Fruit fly (Drosophila melanogaster) whole organism, embryonic: ENCODE measurements around the gene Blos4.

Experiments used
- Adf1 ChIP-seq: fragments of 200-800 bp; sonication (Bioruptor generic); IDR thresholded peaks from 2 replicates; pipeline ENCODE4 v1.3.6; 2022; ENCODE audit warnings: missing biosample characterization, missing genetic modification characterization
- Blimp-1 ChIP-seq: fragments of 200-800 bp; sonication (Bioruptor generic); optimal IDR thresholded peaks from 3 replicates; lab custom pipeline; 2018; ENCODE audit warnings: missing biosample characterization, missing genetic modification characterization, mild to moderate bottlenecking, moderate library complexity, missing genetic modification reagents
- CG1024 ChIP-seq: fragments of 200-800 bp; sonication (Bioruptor generic); IDR thresholded peaks from 2 replicates; pipeline ENCODE4 v1.3.6; 2022; ENCODE audit warnings: missing biosample characterization, missing genetic modification characterization
- CG10267 ChIP-seq: fragments of 200-800 bp; sonication (Bioruptor generic); optimal IDR thresholded peaks from 2 replicates; lab custom pipeline; 2018; ENCODE audit warnings: missing biosample characterization, mild to moderate bottlenecking, missing genetic modification characterization, moderate library complexity
- CG10321 ChIP-seq: fragments of 200-800 bp; sonication (Bioruptor generic); IDR thresholded peaks from 2 replicates; pipeline ENCODE4 v1.3.6; 2022; ENCODE audit warnings: missing biosample characterization, missing genetic modification characterization
- CG10366 ChIP-seq: fragments of 200-800 bp; sonication (Bioruptor generic); IDR thresholded peaks from 2 replicates; pipeline ENCODE4 v1.3.6; 2022; ENCODE audit warnings: missing biosample characterization, missing genetic modification characterization
- CG10565 ChIP-seq: fragments of 200-800 bp; sonication (Bioruptor generic); optimal IDR thresholded peaks from 3 replicates; lab custom pipeline; 2016; ENCODE audit warnings: missing biosample characterization, mild to moderate bottlenecking, missing genetic modification characterization
- CG12155 ChIP-seq: fragments of 200-800 bp; sonication (Bioruptor generic); optimal IDR thresholded peaks from 3 replicates; lab custom pipeline; 2016; ENCODE audit warnings: missing biosample characterization, missing genetic modification characterization
- CG12942 ChIP-seq: fragments of 200-800 bp; sonication (Bioruptor generic); optimal IDR thresholded peaks from 3 replicates; lab custom pipeline; 2016; ENCODE audit warnings: missing biosample characterization, missing genetic modification characterization
- CG14441 ChIP-seq: fragments of 200-800 bp; sonication (Bioruptor generic); IDR thresholded peaks from 2 replicates; pipeline ENCODE4 v1.3.6; 2022; ENCODE audit warnings: missing biosample characterization, missing genetic modification characterization
- CG16813 ChIP-seq: fragments of 200-800 bp; sonication (Bioruptor generic); IDR thresholded peaks from 3 replicates; pipeline ENCODE4 v1.3.6; 2022; ENCODE audit warnings: missing biosample characterization, missing genetic modification characterization; ENCODE audit not compliant: partially characterized antibody
- CG17328 ChIP-seq: fragments of 200-800 bp; sonication (Bioruptor generic); IDR thresholded peaks from 2 replicates; pipeline ENCODE4 v1.3.6; 2022; ENCODE audit warnings: missing biosample characterization, missing genetic modification characterization
- CG17385 ChIP-seq: fragments of 200-800 bp; sonication (Bioruptor generic); optimal IDR thresholded peaks from 3 replicates; lab custom pipeline; 2018; ENCODE audit warnings: missing biosample characterization, mild to moderate bottlenecking, missing genetic modification characterization
- CG18599 ChIP-seq: fragments of 200-800 bp; sonication (Bioruptor generic); optimal IDR thresholded peaks from 3 replicates; lab custom pipeline; 2017; ENCODE audit warnings: missing biosample characterization, missing genetic modification characterization, mild to moderate bottlenecking, moderate library complexity, missing genetic modification reagents
- CG18619 ChIP-seq: fragments of 200-800 bp; sonication (Bioruptor generic); optimal IDR thresholded peaks from 3 replicates; lab custom pipeline; 2017; ENCODE audit warnings: missing biosample characterization, mild to moderate bottlenecking, missing genetic modification characterization
- CG2129 ChIP-seq: fragments of 200-800 bp; sonication (Bioruptor generic); IDR thresholded peaks from 2 replicates; pipeline ENCODE4 v1.3.6; 2022; ENCODE audit warnings: missing biosample characterization, missing genetic modification characterization; ENCODE audit not compliant: partially characterized antibody
- CG2875 ChIP-seq: fragments of 200-800 bp; sonication (Bioruptor generic); optimal IDR thresholded peaks from 2 replicates; lab custom pipeline; 2017; ENCODE audit warnings: missing biosample characterization, mild to moderate bottlenecking, missing genetic modification characterization, missing genetic modification reagents
- CG30431 ChIP-seq: fragments of 200-800 bp; sonication (Bioruptor generic); optimal IDR thresholded peaks from 2 replicates; lab custom pipeline; 2017; ENCODE audit warnings: missing biosample characterization, missing genetic modification characterization
- CG32767 ChIP-seq: fragments of 200-800 bp; sonication (Bioruptor generic); IDR thresholded peaks from 2 replicates; pipeline ENCODE4 v1.3.6; 2022; ENCODE audit warnings: missing biosample characterization, missing genetic modification characterization
- CG34422 ChIP-seq: fragments of 200-800 bp; sonication (Bioruptor generic); IDR thresholded peaks from 3 replicates; pipeline ENCODE4 v1.3.6; 2022; ENCODE audit warnings: missing biosample characterization, missing genetic modification characterization
- CG3995 ChIP-seq: fragments of 200-800 bp; sonication (Bioruptor generic); optimal IDR thresholded peaks from 3 replicates; lab custom pipeline; 2016; ENCODE audit warnings: missing biosample characterization, missing genetic modification characterization
- CG6175 ChIP-seq: fragments of 200-800 bp; sonication (Bioruptor generic); IDR thresholded peaks from 3 replicates; pipeline ENCODE4 v1.3.6; 2022; ENCODE audit warnings: missing biosample characterization, missing genetic modification characterization
- CG6854 ChIP-seq: fragments of 200-800 bp; sonication (Bioruptor generic); optimal IDR thresholded peaks from 3 replicates; lab custom pipeline; 2017; ENCODE audit warnings: missing biosample characterization, mild to moderate bottlenecking, missing genetic modification characterization
- CG8281 ChIP-seq: fragments of 200-800 bp; sonication (Bioruptor generic); optimal IDR thresholded peaks from 2 replicates; lab custom pipeline; 2018; ENCODE audit warnings: missing biosample characterization, mild to moderate bottlenecking, missing genetic modification characterization, moderate library complexity
- Hsf ChIP-seq: fragments of 200-800 bp; sonication (Bioruptor generic); optimal IDR thresholded peaks from 3 replicates; lab custom pipeline; 2016; ENCODE audit warnings: missing biosample characterization, missing genetic modification characterization
- Lpt ChIP-seq: fragments of >200 bp; optimal IDR thresholded peaks from 2 replicates; lab custom pipeline; 2018; ENCODE audit warnings: missing biosample characterization, missing genetic modification characterization
- Med ChIP-seq: fragments of 200-800 bp; sonication (Bioruptor generic); peaks from one replicate; lab custom pipeline; 2016; ENCODE audit warnings: missing biosample characterization, missing genetic modification characterization, mild to moderate bottlenecking, inconsistent platforms, moderate library complexity
- NC2α ChIP-seq: fragments of 200-800 bp; sonication (Bioruptor generic); optimal IDR thresholded peaks from 2 replicates; lab custom pipeline; 2016; ENCODE audit warnings: missing biosample characterization, missing genetic modification characterization
- NFAT ChIP-seq: fragments of 200-800 bp; sonication (Bioruptor generic); IDR thresholded peaks from 2 replicates; pipeline ENCODE4 v1.3.6; 2022; ENCODE audit warnings: missing biosample characterization, missing genetic modification characterization
- Nf-YB ChIP-seq: fragments of 200-800 bp; sonication (Bioruptor generic); optimal IDR thresholded peaks from 3 replicates; lab custom pipeline; 2019; ENCODE audit warnings: missing biosample characterization, mild to moderate bottlenecking, missing genetic modification characterization, moderate library complexity
- Pdp1 ChIP-seq, 2 experiments: fragments of 200-800 bp; sonication (Bioruptor generic); optimal IDR thresholded peaks; 3 replicates each; lab custom pipeline; 2016; ENCODE audit warnings: missing biosample characterization in 2 of 2, missing genetic modification characterization in 2 of 2, mild to moderate bottlenecking in 1 of 2, moderate library complexity in 1 of 2
- Rx ChIP-seq: fragments of 200-800 bp; sonication (Bioruptor generic); IDR thresholded peaks from 2 replicates; pipeline ENCODE4 v1.3.6; 2022; ENCODE audit warnings: missing biosample characterization, missing genetic modification characterization
- az2 ChIP-seq: fragments of 200-800 bp; sonication (Bioruptor generic); optimal IDR thresholded peaks from 3 replicates; lab custom pipeline; 2016; ENCODE audit warnings: missing biosample characterization, missing genetic modification characterization
- bsh ChIP-seq, 2 experiments: fragments of 200-800 bp; sonication (Bioruptor generic); optimal IDR thresholded peaks; 2 replicates each; lab custom pipeline; 2017 to 2018; ENCODE audit warnings: mild to moderate bottlenecking in 2 of 2, missing biosample characterization in 2 of 2, missing genetic modification characterization in 2 of 2, moderate library complexity in 1 of 2
- dan ChIP-seq: fragments of 200-800 bp; sonication (Bioruptor generic); IDR thresholded peaks from 2 replicates; pipeline ENCODE4 v1.3.6; 2022; ENCODE audit warnings: missing biosample characterization, missing genetic modification characterization
- dmrt99B ChIP-seq: fragments of 200-800 bp; sonication (Bioruptor generic); optimal IDR thresholded peaks from 2 replicates; lab custom pipeline; 2018; ENCODE audit warnings: missing biosample characterization, mild to moderate bottlenecking, missing genetic modification characterization, moderate library complexity
- eve ChIP-seq, 2 experiments: fragments of >200 bp; optimal IDR thresholded peaks; 2 replicates each; lab custom pipeline; 2017; ENCODE audit warnings: missing biosample characterization in 2 of 2, missing genetic modification characterization in 2 of 2
- fd64A ChIP-seq: fragments of 200-800 bp; sonication (Bioruptor generic); optimal IDR thresholded peaks from 3 replicates; lab custom pipeline; 2018; ENCODE audit warnings: missing biosample characterization, mild to moderate bottlenecking, missing genetic modification characterization
- fru ChIP-seq: fragments of >200 bp; optimal IDR thresholded peaks from 2 replicates; lab custom pipeline; 2017
- gce ChIP-seq: fragments of 200-800 bp; sonication (Bioruptor generic); IDR thresholded peaks from 3 replicates; pipeline ENCODE4 v1.3.6; 2022; ENCODE audit warnings: missing biosample characterization, missing genetic modification characterization
- grau ChIP-seq: fragments of 200-800 bp; optimal IDR thresholded peaks from 3 replicates; lab custom pipeline; 2019; ENCODE audit warnings: missing biosample characterization, mild to moderate bottlenecking, missing genetic modification characterization, moderate library complexity
- ind ChIP-seq: fragments of 200-800 bp; sonication (Bioruptor generic); optimal IDR thresholded peaks from 3 replicates; lab custom pipeline; 2016; ENCODE audit warnings: missing biosample characterization, missing genetic modification characterization
- jigr1 ChIP-seq: fragments of 200-800 bp; sonication (Bioruptor generic); IDR thresholded peaks from 3 replicates; pipeline ENCODE4 v1.3.6; 2022; ENCODE audit warnings: missing biosample characterization, missing genetic modification characterization
- lola ChIP-seq, 3 experiments: fragments of >200 bp in 2 of 3; fragments of 200-800 bp in 1 of 3; sonication (Bioruptor generic) in 1 of 3; optimal IDR thresholded peaks; 2 replicates each; lab custom pipeline; 2017 to 2019; ENCODE audit warnings: missing biosample characterization in 3 of 3, missing genetic modification characterization in 3 of 3, mild to moderate bottlenecking in 1 of 3, moderate library complexity in 1 of 3
- nom ChIP-seq: fragments of 200-800 bp; sonication (Bioruptor generic); optimal IDR thresholded peaks from 2 replicates; lab custom pipeline; 2017; ENCODE audit warnings: missing biosample characterization, missing genetic modification characterization, mild to moderate bottlenecking, moderate library complexity, missing genetic modification reagents
- ranshi ChIP-seq: fragments of 200-800 bp; sonication (Bioruptor generic); IDR thresholded peaks from 2 replicates; pipeline ENCODE4 v1.3.6; 2022; ENCODE audit warnings: missing biosample characterization, missing genetic modification characterization
- shn ChIP-seq: fragments of 200-800 bp; sonication (Bioruptor generic); optimal IDR thresholded peaks from 3 replicates; lab custom pipeline; 2016; ENCODE audit warnings: missing biosample characterization, missing genetic modification characterization
- sim ChIP-seq: fragments of 200-800 bp; sonication (Bioruptor generic); IDR thresholded peaks from 2 replicates; pipeline ENCODE4 v1.3.6; 2022; ENCODE audit warnings: missing biosample characterization, missing genetic modification characterization
- zf30C ChIP-seq: fragments of 200-800 bp; sonication (Bioruptor generic); optimal IDR thresholded peaks from 3 replicates; lab custom pipeline; 2018; ENCODE audit warnings: missing biosample characterization, mild to moderate bottlenecking, missing genetic modification characterization
- zfh1 ChIP-seq: fragments of 200-800 bp; sonication (Bioruptor generic); IDR thresholded peaks from 3 replicates; pipeline ENCODE4 v1.3.6; 2022; ENCODE audit warnings: missing biosample characterization, missing genetic modification characterization

Gene Blos4

dm6 chr3L:10867380-10867648 is 11.6 kb upstream of the Blos4 start:
- TF ChIP-seq Pdp1 (GFP tag; optimal IDR thresholded peaks at IDR 0.05; lab: Kevin White, UChicago) (peak in 1 of 2 experiments; percentile 72), fru (no peak), zf30C (peak; percentile 50)

- TF ChIP-seq ranshi (GFP tag; lab: Robert Waterston, UW) (no peak), ind (GFP tag; lab: Kevin White, UChicago) (no peak), CG18599 (GFP tag; lab: Kevin White, UChicago) (peak; percentile 8), lola (GFP tag; optimal IDR thresholded peaks at IDR 0.05; lab: Kevin White, UChicago) (no peak), NC2α (GFP tag; lab: Kevin White, UChicago) (no peak), CG34422 (GFP tag; lab: Robert Waterston, UW) (no peak), bsh (GFP tag; optimal IDR thresholded peaks at IDR 0.05; lab: Kevin White, UChicago) (peak in 1 of 2 experiments; percentile 69), Med (GFP tag; lab: Kevin White, UChicago) (peak; percentile 18), zfh1 (GFP tag; lab: Robert Waterston, UW) (no peak), sim (no peak), CG17328 (no peak), gce (GFP tag; lab: Robert Waterston, UW) (no peak), dan (GFP tag; lab: Robert Waterston, UW) (no peak), CG14441 (GFP tag; lab: Robert Waterston, UW) (no peak), CG17385 (GFP tag; lab: Kevin White, UChicago) (no peak), CG18619 (GFP tag; lab: Kevin White, UChicago) (no peak), CG30431 (GFP tag; lab: Kevin White, UChicago) (no peak), Blimp-1 (no peak), NFAT (GFP tag; lab: Robert Waterston, UW) (peak; percentile 32; the same call in 1 of the 2 replicates), Nf-YB (GFP tag; lab: Kevin White, UChicago) (no peak), CG6854 (no peak), eve (GFP tag; optimal IDR thresholded peaks at IDR 0.05; lab: Kevin White, UChicago) (no peak), CG10565 (GFP tag; lab: Kevin White, UChicago) (no peak), CG12942 (GFP tag; lab: Kevin White, UChicago) (no peak), CG10321 (GFP tag; lab: Robert Waterston, UW) (no peak), Adf1 (no peak), Rx (GFP tag; lab: Robert Waterston, UW) (no peak), CG10267 (tag; lab: Kevin White, UChicago) (no peak), CG2875 (GFP tag; lab: Kevin White, UChicago) (no peak), CG3995 (no peak), shn (GFP tag; lab: Kevin White, UChicago) (no peak), jigr1 (GFP tag; lab: Robert Waterston, UW) (no peak), Lpt (GFP tag; lab: Kevin White, UChicago) (no peak), fd64A (GFP tag; lab: Kevin White, UChicago) (no peak), dmrt99B (tag; lab: Kevin White, UChicago) (no peak), CG16813 (GFP tag; lab: Robert Waterston, UW) (no peak), CG6175 (no peak), az2 (GFP tag; lab: Kevin White, UChicago) (no peak), nom (GFP tag; lab: Kevin White, UChicago) (peak; percentile 65), CG1024 (GFP tag; lab: Robert Waterston, UW) (no peak), Hsf (GFP tag; lab: Kevin White, UChicago) (no peak), CG8281 (tag; lab: Kevin White, UChicago) (no peak), CG10366 (GFP tag; lab: Robert Waterston, UW) (no peak), zf30C (no peak), grau (no peak), CG2129 (GFP tag; lab: Robert Waterston, UW) (no peak), CG32767 (GFP tag; lab: Robert Waterston, UW) (no peak), CG12155 (no peak)
These were observed 11.0 kb upstream of the Blos4 start for dm6 chr3L:10867778-10868382.
